Worm (Caenorhabditis elegans) whole organism, midembryonic: ENCODE measurements around the gene fbxa-220.

Experiments
- cog-1 ChIP-seq: sonication (generic microtip); optimal IDR thresholded peaks from 2 replicates; lab custom pipeline; 2016; ENCODE audit warnings: missing genetic modification characterization, missing compliant biosample characterization
- klf-2 ChIP-seq: fragments of 200-800 bp; sonication (Bioruptor generic); conservative IDR thresholded peaks from 2 replicates; pipeline ENCODE4 v1.3.6; 2022; ENCODE audit warnings: missing genetic modification reagents, missing genetic modification characterization, missing compliant biosample characterization
- ref-1 ChIP-seq: fragments of 200-800 bp; sonication (Bioruptor generic); conservative IDR thresholded peaks from 2 replicates; pipeline ENCODE4 v1.3.6; 2022; ENCODE audit warnings: missing genetic modification reagents, missing genetic modification characterization, missing compliant biosample characterization
- tab-1 ChIP-seq: fragments of 200-800 bp; sonication (Bioruptor generic); IDR thresholded peaks from 2 replicates; pipeline ENCODE4 v1.3.6; 2022; ENCODE audit warnings: missing genetic modification characterization, missing compliant biosample characterization
- ztf-29 ChIP-seq: fragments of 200-800 bp; sonication (Bioruptor generic); IDR thresholded peaks from 2 replicates; pipeline ENCODE4 v1.3.6; 2022; ENCODE audit warnings: missing genetic modification reagents, missing genetic modification characterization, missing compliant biosample characterization

- no peak for TF ChIP-seq tab-1 (GFP tag; lab: Robert Waterston, UW)
- no peak for TF ChIP-seq ztf-29
- no peak for TF ChIP-seq ref-1
- TF ChIP-seq cog-1, result no peak
- no peak for TF ChIP-seq klf-2 (GFP tag; lab: Robert Waterston, UW)
Observed at ce11 chrIII:11465394-11465948, 18.5 kb downstream of the fbxa-220 start.
